Worm (Caenorhabditis elegans) whole organism, young adult: ENCODE measurements around the gene srd-13.

Source experiments
- B0019.2 ChIP-seq: fragments of 200-800 bp; sonication (Bioruptor generic); conservative IDR thresholded peaks from 2 replicates; pipeline ENCODE4 v1.3.6; 2022; ENCODE audit warnings: missing genetic modification reagents, missing genetic modification characterization, missing compliant biosample characterization
- F10E7.11 ChIP-seq: sonication (generic microtip); optimal IDR thresholded peaks from 2 replicates; lab custom pipeline; 2017; ENCODE audit warnings: mild to moderate bottlenecking, missing genetic modification characterization, moderate library complexity, missing compliant biosample characterization
- Y67H2A.10 ChIP-seq: fragments of 200-800 bp; sonication (Bioruptor generic); conservative IDR thresholded peaks from 2 replicates; pipeline ENCODE4 v1.3.6; 2022; ENCODE audit warnings: missing genetic modification reagents, missing genetic modification characterization, missing compliant biosample characterization
- attf-6 ChIP-seq: fragments of 200-800 bp; sonication (Bioruptor generic); IDR thresholded peaks from 2 replicates; pipeline ENCODE4 v1.3.6; 2022; ENCODE audit warnings: missing genetic modification reagents, missing genetic modification characterization, missing compliant biosample characterization
- ceh-79 ChIP-seq: sonication (generic microtip); optimal IDR thresholded peaks from 2 replicates; lab custom pipeline; 2017; ENCODE audit warnings: mild to moderate bottlenecking, missing genetic modification characterization, missing compliant biosample characterization
- dpff-1 ChIP-seq: sonication (generic microtip); optimal IDR thresholded peaks from 2 replicates; lab custom pipeline; 2017; ENCODE audit warnings: mild to moderate bottlenecking, missing genetic modification characterization, missing compliant biosample characterization
- lin-35 ChIP-seq, 3 experiments: fragments of 150-350 bp in 2 of 3; sonication (generic microtip) in 1 of 3; optimal IDR thresholded peaks; 2 replicates each; lab custom pipeline; 2014 to 2018; ENCODE audit warnings: missing biosample characterization in 3 of 3, missing genetic modification characterization in 3 of 3, missing genetic modification reagents in 3 of 3
- mes-4 ChIP-seq: sonication (generic microtip); optimal IDR thresholded peaks from 2 replicates; lab custom pipeline; 2016; ENCODE audit warnings: missing genotype, missing genetic modification characterization, missing compliant biosample characterization
- nfyb-1 ChIP-seq: fragments of 200-800 bp; sonication (Bioruptor generic); IDR thresholded peaks from 2 replicates; pipeline ENCODE4 v1.3.6; 2022; ENCODE audit warnings: missing genetic modification reagents, missing genetic modification characterization, missing compliant biosample characterization
- rpc-1 ChIP-seq, 2 experiments: fragments of 150-350 bp in 1 of 2; sonication (generic microtip) in 1 of 2; optimal IDR thresholded peaks; 2 replicates each; lab custom pipeline; 2014 to 2018; ENCODE audit warnings: missing biosample characterization in 1 of 2, missing genetic modification characterization in 1 of 2, missing genetic modification reagents in 1 of 2, missing genotype in 1 of 2
- tbp1 ChIP-seq: fragments of 200-800 bp; sonication (Bioruptor generic); optimal IDR thresholded peaks from 2 replicates; lab custom pipeline; 2018; ENCODE audit warnings: mild to moderate bottlenecking, missing genetic modification characterization, missing compliant biosample characterization
- tlf-1 ChIP-seq: fragments of 200-800 bp; sonication (Bioruptor generic); optimal IDR thresholded peaks from 2 replicates; lab custom pipeline; 2018; ENCODE audit warnings: mild to moderate bottlenecking, missing genetic modification characterization, missing compliant biosample characterization

ce11 chrIV:5667191-5667590, 31.7 kb upstream of the srd-13 start:
- TF ChIP-seq Y67H2A.10 (GFP tag; lab: Robert Waterston, UW) (no peak), tbp1 (GFP tag; lab: Kevin White, UChicago) (no peak), F10E7.11 (tag; lab: Kevin White, UChicago) (no peak), dpff-1 (tag; lab: Kevin White, UChicago) (no peak), nfyb-1 (GFP tag; lab: Robert Waterston, UW) (no peak), lin-35 (GFP tag; optimal IDR thresholded peaks at IDR 0.05; lab: Kevin White, UChicago) (no peak), B0019.2 (no peak), mes-4 (tag; lab: Kevin White, UChicago) (no peak), attf-6 (GFP tag; lab: Robert Waterston, UW) (no peak), ceh-79 (tag; lab: Kevin White, UChicago) (no peak), tlf-1 (no peak), rpc-1 (optimal IDR thresholded peaks at IDR 0.05; lab: Kevin White, UChicago) (no peak), rpc-1 (tag; optimal IDR thresholded peaks at IDR 0.05; lab: Kevin White, UChicago) (no peak)
